Worm (Caenorhabditis elegans) whole organism, L3 larva: ENCODE results near the gene F45E1.2.

Experiments used
- R02D3.7 ChIP-seq: fragments of 150-350 bp; optimal IDR thresholded peaks from 2 replicates; lab custom pipeline; 2014; ENCODE audit warnings: missing biosample characterization, missing genetic modification characterization
- ZK546.5 ChIP-seq: sonication (generic microtip); optimal IDR thresholded peaks from 2 replicates; lab custom pipeline; 2017; ENCODE audit warnings: missing biosample characterization, missing genetic modification characterization
- aly-2 ChIP-seq: fragments of 150-350 bp; optimal IDR thresholded peaks from 2 replicates; lab custom pipeline; 2014; ENCODE audit warnings: missing biosample characterization, missing genetic modification characterization
- ama-1 ChIP-seq: fragments of 150-350 bp; optimal IDR thresholded peaks from 2 replicates; lab custom pipeline; 2018
- ceh-16 ChIP-seq: sonication (generic microtip); optimal IDR thresholded peaks from 2 replicates; lab custom pipeline; 2017; ENCODE audit warnings: missing biosample characterization, missing genetic modification characterization
- ceh-28 ChIP-seq: fragments of 150-350 bp; optimal IDR thresholded peaks from 2 replicates; lab custom pipeline; 2014; ENCODE audit warnings: missing biosample characterization, missing genetic modification reagents, missing genetic modification characterization
- ceh-82 ChIP-seq: fragments of 150-350 bp; optimal IDR thresholded peaks from 2 replicates; lab custom pipeline; 2014; ENCODE audit warnings: missing biosample characterization, missing genetic modification characterization
- ceh-9 ChIP-seq: sonication (generic microtip); optimal IDR thresholded peaks from 2 replicates; lab custom pipeline; 2018; ENCODE audit warnings: missing biosample characterization, missing genetic modification characterization
- daf-12 ChIP-seq: fragments of 150-350 bp; optimal IDR thresholded peaks from 2 replicates; lab custom pipeline; 2014; ENCODE audit warnings: missing biosample characterization, missing genetic modification reagents, missing genetic modification characterization
- egl-27 ChIP-seq: sonication (generic microtip); optimal IDR thresholded peaks from 4 replicates; lab custom pipeline; 2017; ENCODE audit warnings: missing biosample characterization, missing genetic modification reagents, missing genetic modification characterization
- egl-5 ChIP-seq: fragments of 150-350 bp; optimal IDR thresholded peaks from 2 replicates; lab custom pipeline; 2017; ENCODE audit warnings: missing biosample characterization, missing genetic modification reagents, missing genetic modification characterization, inconsistent platforms
- elt-1 ChIP-seq: fragments of 150-350 bp; optimal IDR thresholded peaks from 2 replicates; lab custom pipeline; 2014; ENCODE audit warnings: missing biosample characterization, missing genetic modification characterization
- elt-2 ChIP-seq: sonication (generic microtip); optimal IDR thresholded peaks from 2 replicates; lab custom pipeline; 2016; ENCODE audit warnings: missing genetic modification reagents, mild to moderate bottlenecking, missing genetic modification characterization, missing compliant biosample characterization
- elt-3 ChIP-seq, 3 experiments: fragments of 150-350 bp in 1 of 3; sonication (generic microtip) in 2 of 3; optimal IDR thresholded peaks; 2 replicates in 2 of 3; 4 replicates in 1 of 3; lab custom pipeline; 2014 to 2017; ENCODE audit warnings: missing biosample characterization in 3 of 3, missing genetic modification characterization in 3 of 3
- eor-1 ChIP-seq, 2 experiments: fragments of 150-350 bp; optimal IDR thresholded peaks; 2 replicates each; lab custom pipeline; 2014 to 2018; ENCODE audit warnings: missing biosample characterization in 2 of 2, missing genetic modification characterization in 2 of 2
- fkh-10 ChIP-seq: sonication (generic microtip); optimal IDR thresholded peaks from 2 replicates; lab custom pipeline; 2017; ENCODE audit warnings: missing biosample characterization, missing genetic modification reagents, missing genetic modification characterization
- fkh-2 ChIP-seq: fragments of 150-350 bp; optimal IDR thresholded peaks from 2 replicates; lab custom pipeline; 2014; ENCODE audit warnings: missing biosample characterization, missing genetic modification reagents, missing genetic modification characterization
- fos-1 ChIP-seq: fragments of 150-350 bp; optimal IDR thresholded peaks from 2 replicates; lab custom pipeline; 2014; ENCODE audit warnings: missing biosample characterization, missing genetic modification characterization
- hmg-11 ChIP-seq: sonication (generic microtip); optimal IDR thresholded peaks from 2 replicates; lab custom pipeline; 2016; ENCODE audit warnings: missing genetic modification characterization, missing compliant biosample characterization
- jun-1 ChIP-seq: fragments of 150-350 bp; optimal IDR thresholded peaks from 2 replicates; lab custom pipeline; 2014; ENCODE audit warnings: missing biosample characterization, missing genetic modification reagents, missing genetic modification characterization
- lin-15B ChIP-seq: fragments of 150-350 bp; optimal IDR thresholded peaks from 2 replicates; lab custom pipeline; 2014; ENCODE audit warnings: missing biosample characterization, missing genetic modification characterization
- lin-39 ChIP-seq: fragments of 150-350 bp; optimal IDR thresholded peaks from 2 replicates; lab custom pipeline; 2018; ENCODE audit warnings: missing biosample characterization, missing genetic modification reagents, missing genetic modification characterization
- lsy-12 ChIP-seq: sonication (generic microtip); optimal IDR thresholded peaks from 2 replicates; lab custom pipeline; 2016; ENCODE audit warnings: mild to moderate bottlenecking, missing genetic modification characterization, missing compliant biosample characterization
- mdl-1 ChIP-seq: fragments of 150-350 bp; optimal IDR thresholded peaks from 2 replicates; lab custom pipeline; 2014; ENCODE audit warnings: missing biosample characterization, missing genetic modification characterization
- mml-1 ChIP-seq: fragments of 150-350 bp; sonication (generic microtip); optimal IDR thresholded peaks from 3 replicates; lab custom pipeline; 2014; ENCODE audit warnings: missing biosample characterization, missing genetic modification characterization
- nfya-1 ChIP-seq: sonication (generic microtip); optimal IDR thresholded peaks from 2 replicates; lab custom pipeline; 2017; ENCODE audit warnings: missing genetic modification characterization, mild to moderate bottlenecking, missing compliant biosample characterization, antibody characterized with exemption, moderate library complexity; ENCODE audit not compliant: insufficient read depth
- nhr-11 ChIP-seq: fragments of 150-350 bp; optimal IDR thresholded peaks from 2 replicates; lab custom pipeline; 2014; ENCODE audit warnings: missing biosample characterization, missing genetic modification characterization
- nhr-12 ChIP-seq: fragments of 150-350 bp; optimal IDR thresholded peaks from 2 replicates; lab custom pipeline; 2014; ENCODE audit warnings: missing biosample characterization, missing genetic modification characterization
- nhr-23 ChIP-seq: fragments of 150-350 bp; optimal IDR thresholded peaks from 2 replicates; lab custom pipeline; 2014; ENCODE audit warnings: missing biosample characterization, missing genetic modification reagents, missing genetic modification characterization
- nhr-237 ChIP-seq: fragments of 150-350 bp; optimal IDR thresholded peaks from 2 replicates; lab custom pipeline; 2014; ENCODE audit warnings: missing biosample characterization, missing genetic modification characterization
- nhr-25 ChIP-seq: sonication (generic microtip); optimal IDR thresholded peaks from 2 replicates; lab custom pipeline; 2017; ENCODE audit warnings: missing biosample characterization, missing genetic modification characterization
- nhr-28 ChIP-seq: fragments of 150-350 bp; optimal IDR thresholded peaks from 2 replicates; lab custom pipeline; 2014; ENCODE audit warnings: missing biosample characterization, missing genetic modification characterization
- nhr-43 ChIP-seq: sonication (generic microtip); optimal IDR thresholded peaks from 2 replicates; lab custom pipeline; 2016; ENCODE audit warnings: mild to moderate bottlenecking, missing genetic modification characterization, missing compliant biosample characterization; ENCODE audit not compliant: poor library complexity, severe bottlenecking
- nhr-67 ChIP-seq: fragments of 150-350 bp; optimal IDR thresholded peaks from 2 replicates; lab custom pipeline; 2014; ENCODE audit warnings: missing biosample characterization, missing genetic modification characterization
- nhr-76 ChIP-seq: fragments of 150-350 bp; sonication (generic microtip); optimal IDR thresholded peaks from 5 replicates; lab custom pipeline; 2014; ENCODE audit warnings: missing biosample characterization, missing genetic modification characterization
- nhr-77 ChIP-seq: fragments of 150-350 bp; optimal IDR thresholded peaks from 2 replicates; lab custom pipeline; 2014; ENCODE audit warnings: missing biosample characterization, missing genetic modification characterization
- pha-4 ChIP-seq: fragments of 150-350 bp; optimal IDR thresholded peaks from 2 replicates; lab custom pipeline; 2014; ENCODE audit warnings: missing biosample characterization, missing genetic modification reagents, missing genetic modification characterization
- pqm-1 ChIP-seq: fragments of 150-350 bp; optimal IDR thresholded peaks from 2 replicates; lab custom pipeline; 2017; ENCODE audit warnings: missing biosample characterization, missing genetic modification characterization, inconsistent platforms
- sea-2 ChIP-seq: fragments of 150-350 bp; sonication (generic microtip); optimal IDR thresholded peaks from 4 replicates; lab custom pipeline; 2014; ENCODE audit warnings: missing biosample characterization, missing genetic modification reagents, missing genetic modification characterization
- skn-1 ChIP-seq: fragments of 150-350 bp; optimal IDR thresholded peaks from 2 replicates; lab custom pipeline; 2014; ENCODE audit warnings: missing biosample characterization, missing genetic modification characterization
- snpc-4 ChIP-seq: fragments of 150-350 bp; optimal IDR thresholded peaks from 2 replicates; lab custom pipeline; 2014; ENCODE audit warnings: missing biosample characterization, missing genetic modification characterization
- tbx-2 ChIP-seq: sonication (generic microtip); optimal IDR thresholded peaks from 2 replicates; lab custom pipeline; 2016; ENCODE audit warnings: mild to moderate bottlenecking, missing genetic modification characterization, missing compliant biosample characterization
- unc-39 ChIP-seq: sonication (generic microtip); optimal IDR thresholded peaks from 4 replicates; lab custom pipeline; 2017; ENCODE audit warnings: missing biosample characterization, missing genetic modification characterization
- unc-62 ChIP-seq: fragments of 150-350 bp; sonication (generic microtip); optimal IDR thresholded peaks from 4 replicates; lab custom pipeline; 2014; ENCODE audit warnings: missing biosample characterization, missing genetic modification reagents, missing genetic modification characterization
- zag-1 ChIP-seq: fragments of 150-350 bp; optimal IDR thresholded peaks from 2 replicates; lab custom pipeline; 2014; ENCODE audit warnings: missing biosample characterization, missing genetic modification characterization
- ztf-11 ChIP-seq: fragments of 150-350 bp; optimal IDR thresholded peaks from 2 replicates; lab custom pipeline; 2014; ENCODE audit warnings: missing biosample characterization, missing genetic modification characterization
- ztf-4 ChIP-seq: fragments of 150-350 bp; optimal IDR thresholded peaks from 2 replicates; lab custom pipeline; 2014; ENCODE audit warnings: missing biosample characterization, missing genetic modification characterization

Gene F45E1.2

ce11 chrX:8036219-8036883 lies 32.8 kb downstream of the F45E1.2 start:
- TF ChIP-seq eor-1 (tag; optimal IDR thresholded peaks at IDR 0.05; lab: Kevin White, UChicago) (peak in 1 of 2 experiments; percentile 87), ceh-28 (tag; lab: Kevin White, UChicago) (peak; percentile 100), fkh-2 (tag; lab: Kevin White, UChicago) (peak; percentile 24), unc-62 (peak; percentile 91), nhr-12 (tag; lab: Kevin White, UChicago) (peak; percentile 36), fkh-10 (GFP tag; lab: Kevin White, UChicago) (peak; percentile 94), egl-27 (peak; percentile 91), hmg-11 (tag; lab: Kevin White, UChicago) (peak; percentile 93), ama-1 (lab: Kevin White, UChicago) (no peak), pha-4 (peak; percentile 96), ceh-82 (tag; lab: Kevin White, UChicago) (peak; percentile 98), nhr-23 (peak; percentile 100), ceh-16 (tag; lab: Kevin White, UChicago) (peak; percentile 80), lin-15B (tag; lab: Kevin White, UChicago) (peak; percentile 24), sea-2 (GFP tag; lab: Kevin White, UChicago) (no peak), mdl-1 (tag; lab: Kevin White, UChicago) (peak; percentile 84), elt-1 (tag; lab: Kevin White, UChicago) (peak; percentile 90), zag-1 (tag; lab: Kevin White, UChicago) (peak; percentile 94), nhr-25 (tag; lab: Kevin White, UChicago) (peak; percentile 99), mml-1 (no peak), elt-2 (tag; lab: Kevin White, UChicago) (peak; percentile 84), nhr-76 (peak; percentile 91), R02D3.7 (tag; lab: Kevin White, UChicago) (peak; percentile 92), tbx-2 (tag; lab: Kevin White, UChicago) (peak; percentile 99), lin-39 (tag; lab: Kevin White, UChicago) (peak; percentile 96), nhr-28 (tag; lab: Kevin White, UChicago) (peak; percentile 94), daf-12 (tag; lab: Kevin White, UChicago) (peak; percentile 72), ztf-11 (tag; lab: Kevin White, UChicago) (peak; percentile 68), ZK546.5 (tag; lab: Kevin White, UChicago) (peak; percentile 66), nhr-237 (tag; lab: Kevin White, UChicago) (peak; percentile 65), skn-1 (tag; lab: Kevin White, UChicago) (peak; percentile 98), pqm-1 (tag; lab: Kevin White, UChicago) (peak; percentile 94), snpc-4 (tag; lab: Kevin White, UChicago) (peak; percentile 96), nhr-77 (tag; lab: Kevin White, UChicago) (peak; percentile 98), egl-5 (peak; percentile 59), nhr-67 (tag; lab: Kevin White, UChicago) (no peak), unc-39 (tag; lab: Kevin White, UChicago) (no peak), fos-1 (peak; percentile 88), jun-1 (tag; lab: Kevin White, UChicago) (peak; percentile 99), ztf-4 (tag; lab: Kevin White, UChicago) (peak; percentile 94), lsy-12 (tag; lab: Kevin White, UChicago) (peak; percentile 97), nfya-1 (tag; lab: Kevin White, UChicago) (peak; percentile 96), elt-3 (tag; optimal IDR thresholded peaks at IDR 0.05; lab: Kevin White, UChicago) (peak; percentile 75 to 97 (median 90)), ceh-9 (tag; lab: Kevin White, UChicago) (no peak), nhr-43 (tag; lab: Kevin White, UChicago) (peak; percentile 99), nhr-11 (peak; percentile 99), aly-2 (peak; percentile 92)
- TF ChIP-seq, all 47 proteins: peak for 41
